Worm (Caenorhabditis elegans): ENCODE results near the gene F08F3.1.

F08F3.1 gene

DNA sequence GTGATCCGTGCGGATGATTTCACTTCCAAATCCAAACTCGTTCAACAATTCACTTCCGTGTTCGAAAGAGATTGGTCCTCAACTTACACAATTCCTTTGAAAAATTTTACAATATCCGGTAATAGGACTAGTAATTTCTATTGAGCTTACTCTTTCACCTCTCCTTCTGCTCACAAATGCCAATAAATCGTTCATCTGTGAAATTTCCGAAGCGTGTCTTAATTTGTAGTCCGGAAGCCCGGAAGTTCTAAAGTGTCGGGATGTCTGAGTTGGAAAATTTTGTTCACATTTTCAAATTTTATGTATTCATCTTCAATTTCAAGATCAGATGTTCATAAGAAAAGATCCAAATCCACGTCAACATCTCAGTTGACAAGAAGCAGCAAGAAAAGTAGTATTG, 47.5 kb downstream of the F08F3.1 start, which contains the start of gene T05C3.2:
TSS of gene T05C3.2 (plus strand) at position 301 of the 400 bp plus-strand sequence.
- no peak for TF ChIP-seq tbx-37 (GFP tag; conservative IDR thresholded peaks at IDR 0.05)
- no peak for TF ChIP-seq B0310.2 (tag; optimal IDR thresholded peaks at IDR 0.05)
- TF ChIP-seq flt-1 (GFP tag; IDR thresholded peaks at IDR 0.05), result no peak
- no peak for TF ChIP-seq hmbx-1 (tag; optimal IDR thresholded peaks at IDR 0.05)
- no peak for TF ChIP-seq ceh-36 (tag; optimal IDR thresholded peaks at IDR 0.05)
- TF ChIP-seq ama-1 (optimal IDR thresholded peaks at IDR 0.05), result no peak
- no peak for TF ChIP-seq pes-1 (GFP tag; IDR thresholded peaks at IDR 0.05)
- no peak for TF ChIP-seq ets-7 (tag; optimal IDR thresholded peaks at IDR 0.05)
- TF ChIP-seq aly-1 (tag; optimal IDR thresholded peaks at IDR 0.05), result no peak
- TF ChIP-seq hnd-1 (tag; optimal IDR thresholded peaks at IDR 0.05), result no peak
- no peak for TF ChIP-seq ceh-13 (GFP tag; optimal IDR thresholded peaks at IDR 0.05)
- no peak for TF ChIP-seq hmg-4 (GFP tag; optimal IDR thresholded peaks at IDR 0.05)
- no peak for TF ChIP-seq tbx-11 (GFP tag; IDR thresholded peaks at IDR 0.05)
- no peak for TF ChIP-seq tra-4 (tag; optimal IDR thresholded peaks at IDR 0.05)
